Fruit fly (Drosophila melanogaster) whole organism, wandering third instar larva: ENCODE results near the gene CG33773.

ENCODE experiments used
- N ChIP-seq: fragments of >200 bp; optimal IDR thresholded peaks from 2 replicates; lab custom pipeline; 2018; ENCODE audit warnings: missing biosample characterization, missing external identifiers, missing genetic modification characterization
- h ChIP-seq: fragments of 200-800 bp; sonication (Bioruptor generic); optimal IDR thresholded peaks from 3 replicates; lab custom pipeline; 2016; ENCODE audit warnings: missing biosample characterization, mild to moderate bottlenecking, missing genetic modification characterization
- lola ChIP-seq: fragments of >200 bp; optimal IDR thresholded peaks from 2 replicates; lab custom pipeline; 2017; ENCODE audit warnings: missing biosample characterization, missing genetic modification characterization
- pan ChIP-seq: fragments of >200 bp; optimal IDR thresholded peaks from 2 replicates; lab custom pipeline; 2017
- usp ChIP-seq: fragments of >200 bp; optimal IDR thresholded peaks from 2 replicates; lab custom pipeline; 2017; ENCODE audit warnings: missing biosample characterization, missing genetic modification characterization

DNA sequence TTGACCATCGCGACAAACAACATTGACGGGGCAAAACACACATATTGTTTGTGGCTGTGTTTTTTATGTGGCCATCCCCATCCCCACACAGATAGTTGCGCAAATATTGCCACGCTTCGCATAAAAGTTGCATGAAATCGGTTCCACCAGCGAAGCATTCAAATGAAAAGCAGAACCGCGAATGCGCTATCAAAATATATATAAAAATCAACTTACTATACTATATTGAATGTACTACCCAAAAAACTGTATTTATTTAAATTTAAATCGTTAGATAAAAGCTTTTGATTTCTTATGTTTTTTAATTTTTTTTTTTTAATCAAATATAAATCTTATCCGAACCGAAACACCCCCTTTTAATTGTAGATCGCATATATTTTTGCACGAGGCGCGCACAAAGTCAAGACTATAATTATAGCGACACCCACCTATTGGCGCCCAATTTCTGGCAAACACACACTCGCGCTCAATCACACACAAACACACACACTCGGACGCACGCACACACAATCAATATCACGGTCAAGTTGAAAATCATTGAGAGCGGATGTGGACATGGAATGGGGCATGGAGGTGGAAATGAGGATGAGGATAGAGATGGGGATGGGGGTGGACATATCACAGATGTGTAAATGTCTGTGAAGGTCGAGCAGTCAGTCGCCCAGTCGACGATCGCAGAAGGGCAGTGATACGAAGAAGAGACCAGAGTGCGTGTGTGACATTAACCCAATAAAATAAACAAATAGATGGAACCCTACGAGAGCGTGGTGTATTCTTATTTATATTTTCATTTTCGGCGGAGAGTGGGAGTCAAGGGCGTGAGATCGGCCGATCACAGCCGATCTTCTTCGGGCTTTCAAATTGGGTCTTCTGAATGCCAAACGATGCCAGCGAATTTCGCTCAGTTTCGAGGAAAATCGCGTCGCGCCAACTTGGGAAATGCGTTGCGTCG lies 3.6 kb downstream of the CG33773 start, which contains the start of gene CanA1:
- TF ChIP-seq pan (lab: Kevin White, UChicago) (no peak), h (GFP tag; lab: Kevin White, UChicago) (no peak), N (GFP tag; lab: Kevin White, UChicago) (no peak), usp (GFP tag; lab: Kevin White, UChicago) (no peak), lola (GFP tag; lab: Kevin White, UChicago) (no peak)
